Fruit fly (Drosophila melanogaster): ENCODE results near the gene CG42613.

CG42613 gene

DNA sequence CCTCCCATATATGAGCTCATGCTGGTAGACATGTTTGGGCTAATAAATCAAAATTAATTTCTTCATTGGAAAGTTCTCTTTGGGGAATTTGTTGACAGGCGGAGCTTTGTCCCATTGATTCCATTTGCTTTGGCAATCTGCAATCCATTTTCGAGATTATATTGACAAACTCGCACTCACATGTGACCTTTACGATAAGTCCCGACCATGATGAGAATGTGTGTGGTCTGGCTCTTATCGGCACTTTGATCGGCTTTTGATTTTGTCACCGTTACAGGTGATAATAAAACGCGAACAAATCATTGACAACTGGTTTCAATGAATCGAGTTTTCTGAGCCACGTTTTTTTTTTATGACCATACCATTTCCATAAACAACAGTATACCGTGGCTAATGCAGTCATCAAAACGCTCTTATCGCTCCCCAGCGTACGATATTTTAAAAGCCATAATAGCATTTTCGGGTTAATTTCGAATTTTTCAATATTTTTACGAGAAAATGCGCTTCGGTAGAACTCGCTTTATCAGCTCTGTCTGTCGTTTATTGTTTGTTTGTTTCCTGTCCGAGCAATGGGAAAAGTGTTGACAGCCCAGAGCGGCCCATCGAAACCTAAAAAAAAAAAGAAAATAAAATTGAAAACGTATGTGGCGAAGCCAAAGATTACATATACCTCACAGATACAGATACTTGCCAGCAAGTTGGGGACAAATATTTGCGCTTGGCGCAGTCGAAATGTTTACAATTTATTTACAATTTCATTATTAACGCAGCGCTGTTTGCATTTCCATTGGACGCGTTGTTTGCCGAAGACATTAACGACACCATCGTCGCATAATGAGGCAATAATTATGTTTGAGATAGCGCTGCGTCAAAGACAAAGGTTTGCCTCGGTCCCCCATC lies 68.6 kb downstream of the CG42613 start (continued):
- TF ChIP-seq H2.0 (GFP tag; IDR thresholded peaks at IDR 0.05) (no peak), nerfin-1 (tag; optimal IDR thresholded peaks at IDR 0.05) (peak; percentile 76), CG18011 (GFP tag; optimal IDR thresholded peaks at IDR 0.05) (peak; percentile 51), yki (optimal IDR thresholded peaks at IDR 0.05) (no peak), sd (tag; optimal IDR thresholded peaks at IDR 0.05) (peak; percentile 13)

DNA sequence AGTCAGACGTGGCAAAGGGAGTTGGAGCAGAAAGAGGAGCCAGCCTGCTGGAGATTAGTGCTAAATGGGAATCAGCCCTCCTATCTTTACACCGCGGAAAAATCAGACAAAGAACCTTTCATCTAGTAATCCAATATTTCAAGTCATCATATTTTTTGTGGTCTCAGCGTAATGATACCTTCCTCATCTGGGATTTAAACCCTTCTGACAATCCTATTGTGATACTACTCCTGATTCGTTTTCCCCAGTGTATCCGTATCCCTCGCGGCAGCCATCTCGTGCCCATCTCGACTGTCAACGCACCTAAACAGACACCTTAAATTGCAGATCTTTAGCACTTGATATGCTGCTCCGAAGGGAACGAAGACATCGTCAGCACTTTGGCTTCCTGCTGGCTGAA lies 69.4 kb downstream of the CG42613 start:
- TF ChIP-seq tgo (GFP tag; IDR thresholded peaks at IDR 0.05): no peak
- no peak for TF ChIP-seq NfI (GFP tag; optimal IDR thresholded peaks at IDR 0.05)
- peak; percentile 12 for TF ChIP-seq phol (tag; optimal IDR thresholded peaks at IDR 0.05)
- no peak for TF ChIP-seq CG32767 (GFP tag; IDR thresholded peaks at IDR 0.05)
- TF ChIP-seq CG4617 (GFP tag; optimal IDR thresholded peaks at IDR 0.05; ENCODE audit: borderline replicate concordance): no peak
- TF ChIP-seq crp (GFP tag; optimal IDR thresholded peaks at IDR 0.05): no peak
- TF ChIP-seq Poxn (GFP tag; IDR thresholded peaks at IDR 0.05): no peak
- no peak for TF ChIP-seq Awh (GFP tag; IDR thresholded peaks at IDR 0.05)
- TF ChIP-seq CG7839 (tag; optimal IDR thresholded peaks at IDR 0.05): peak; percentile 18
- TF ChIP-seq CG9437 (GFP tag; optimal IDR thresholded peaks at IDR 0.05): no peak
- TF ChIP-seq danr (GFP tag; IDR thresholded peaks at IDR 0.05): no peak
- no peak for TF ChIP-seq CG14860 (GFP tag; IDR thresholded peaks at IDR 0.05; ENCODE audit: partially characterized antibody)
- no peak for TF ChIP-seq nerfin-1 (tag; optimal IDR thresholded peaks at IDR 0.05)
- 0 out of 3 replicates have a peak, but pooled peaks have one; percentile 18 for TF ChIP-seq CG11456 (GFP tag; IDR thresholded peaks at IDR 0.05)
- no peak for TF ChIP-seq Nf-YB (GFP tag; optimal IDR thresholded peaks at IDR 0.05)
- no peak for TF ChIP-seq sima (GFP tag; optimal IDR thresholded peaks at IDR 0.05)
- TF ChIP-seq sim (GFP tag; IDR thresholded peaks at IDR 0.05): no peak
- TF ChIP-seq CG3847 (GFP tag; IDR thresholded peaks at IDR 0.05): no peak
- TF ChIP-seq bsh (GFP tag; optimal IDR thresholded peaks at IDR 0.05): peak in 1 of 2 experiments; percentile 47
- TF ChIP-seq cad (GFP tag; optimal IDR thresholded peaks at IDR 0.05): no peak
- no peak for TF ChIP-seq CG9817 (tag; optimal IDR thresholded peaks at IDR 0.05)
- TF ChIP-seq CG12942 (GFP tag; optimal IDR thresholded peaks at IDR 0.05): no peak
- no peak for TF ChIP-seq tx (GFP tag; optimal IDR thresholded peaks at IDR 0.05)
- no peak for TF ChIP-seq Jarid2 (GFP tag; optimal IDR thresholded peaks at IDR 0.05)
- TF ChIP-seq sc (optimal IDR thresholded peaks at IDR 0.05): no peak
- no peak for TF ChIP-seq sc (GFP tag; optimal IDR thresholded peaks at IDR 0.05)
- TF ChIP-seq CG3065 (GFP tag; optimal IDR thresholded peaks at IDR 0.05): no peak
- TF ChIP-seq E2f2 (GFP tag; IDR thresholded peaks at IDR 0.05): no peak
- no peak for TF ChIP-seq kah (GFP tag; optimal IDR thresholded peaks at IDR 0.05)
- TF ChIP-seq ssp (GFP tag; IDR thresholded peaks at IDR 0.05): peak; percentile 15; the same call in 1 of the 2 replicates
- no peak for TF ChIP-seq HHEX (GFP tag; optimal IDR thresholded peaks at IDR 0.05)
- TF ChIP-seq ac (GFP tag; optimal IDR thresholded peaks at IDR 0.05): no peak
- no peak for TF ChIP-seq sna (GFP tag; IDR thresholded peaks at IDR 0.05; ENCODE audit: partially characterized antibody)
- TF ChIP-seq unc-4 (GFP tag; IDR thresholded peaks at IDR 0.05; ENCODE audit: partially characterized antibody): no peak
- no peak for TF ChIP-seq prd (optimal IDR thresholded peaks at IDR 0.05)
- peak; percentile 55; the same call in 1 of the 3 replicates for TF ChIP-seq prd (GFP tag; IDR thresholded peaks at IDR 0.05)
- no peak for TF ChIP-seq Fer1 (GFP tag; optimal IDR thresholded peaks at IDR 0.05)
- no peak for TF ChIP-seq CTCF (GFP tag; optimal IDR thresholded peaks at IDR 0.05)
- TF ChIP-seq Gug (GFP tag; IDR thresholded peaks at IDR 0.05): 0 out of 4 replicates have a peak, but pooled peaks have one; percentile 18
- TF ChIP-seq emc (GFP tag; optimal IDR thresholded peaks at IDR 0.05): no peak
- TF ChIP-seq klu (GFP tag; IDR thresholded peaks at IDR 0.05): no peak
- no peak for TF ChIP-seq slou (GFP tag; optimal IDR thresholded peaks at IDR 0.05)
- no peak for TF ChIP-seq CG7357 (GFP tag; IDR thresholded peaks at IDR 0.05)
- TF ChIP-seq CG5245 (GFP tag; optimal IDR thresholded peaks at IDR 0.05): no peak
- TF ChIP-seq Taf1 (GFP tag; IDR thresholded peaks at IDR 0.05): no peak
